Fruit fly (Drosophila melanogaster): ENCODE results near the gene yip7.

yip7 gene

dm6 chr3L:6074975-6075692 is 40.1 kb downstream of the yip7 start, which contains the start of the genes CG13295 and CG6610 (continued):
- no peak for TF ChIP-seq CkIIα-i1 (GFP tag; IDR thresholded peaks at IDR 0.05)
- TF ChIP-seq CG6791 (GFP tag; IDR thresholded peaks at IDR 0.05; ENCODE audit: partially characterized antibody): no peak
- no peak for TF ChIP-seq CTCF (GFP tag; optimal IDR thresholded peaks at IDR 0.05)
- no peak for TF ChIP-seq trh (GFP tag; optimal IDR thresholded peaks at IDR 0.05)
- no peak for TF ChIP-seq CG1024 (GFP tag; IDR thresholded peaks at IDR 0.05)
- TF ChIP-seq tna (GFP tag; IDR thresholded peaks at IDR 0.05; ENCODE audit: partially characterized antibody): no peak
- peak; percentile 78 for TF ChIP-seq CG8924 (tag; optimal IDR thresholded peaks at IDR 0.05)
- peak; percentile 27 for TF ChIP-seq fd96Cb (tag; optimal IDR thresholded peaks at IDR 0.05)
- TF ChIP-seq hkb (optimal IDR thresholded peaks at IDR 0.05): peak; percentile 44
- peak; percentile 23; the same call in 1 of the 2 replicates for TF ChIP-seq hkb (GFP tag; IDR thresholded peaks at IDR 0.05)
- TF ChIP-seq MBD-R2 (GFP tag; IDR thresholded peaks at IDR 0.05): peak; percentile 68
- TF ChIP-seq Hmr (GFP tag; optimal IDR thresholded peaks at IDR 0.05): peak; percentile 26
- TF ChIP-seq ssp (GFP tag; IDR thresholded peaks at IDR 0.05): peak; percentile 36
- TF ChIP-seq CG1602 (GFP tag; optimal IDR thresholded peaks at IDR 0.05): peak; percentile 40
- peak; percentile 36; the same call in 1 of the 2 replicates for TF ChIP-seq CG14441 (GFP tag; IDR thresholded peaks at IDR 0.05)
- TF ChIP-seq CG10274 (GFP tag; optimal IDR thresholded peaks at IDR 0.05): no peak
- TF ChIP-seq wek (GFP tag; optimal IDR thresholded peaks at IDR 0.05): no peak
- TF ChIP-seq pho (GFP tag; optimal IDR thresholded peaks at IDR 0.05): peak; percentile 59
- peak; percentile 38 for TF ChIP-seq CG6765 (GFP tag; optimal IDR thresholded peaks at IDR 0.05)
- TF ChIP-seq Dip2 (GFP tag; IDR thresholded peaks at IDR 0.05): no peak
- TF ChIP-seq CG9932 (GFP tag; IDR thresholded peaks at IDR 0.05): peak; percentile 83
- TF ChIP-seq Ravus (GFP tag; IDR thresholded peaks at IDR 0.05): no peak
- TF ChIP-seq gce (GFP tag; IDR thresholded peaks at IDR 0.05): no peak
- TF ChIP-seq danr (GFP tag; IDR thresholded peaks at IDR 0.05): no peak
- no peak for TF ChIP-seq Ada2b (GFP tag; IDR thresholded peaks at IDR 0.05)
- TF ChIP-seq en (GFP tag; optimal IDR thresholded peaks at IDR 0.05): no peak
- TF ChIP-seq H15 (GFP tag; IDR thresholded peaks at IDR 0.05): peak; percentile 20; the same call in 1 of the 3 replicates
- peak; percentile 75 for TF ChIP-seq CG10543 (GFP tag; optimal IDR thresholded peaks at IDR 0.05)
- peak; percentile 15 for TF ChIP-seq BtbVII (GFP tag; optimal IDR thresholded peaks at IDR 0.05)
- no peak for TF ChIP-seq CG11560 (tag; IDR thresholded peaks at IDR 0.05)
- no peak for TF ChIP-seq yki (optimal IDR thresholded peaks at IDR 0.05)
- TF ChIP-seq CG18599 (GFP tag; optimal IDR thresholded peaks at IDR 0.05): peak; percentile 64
- TF ChIP-seq lilli (GFP tag; optimal IDR thresholded peaks at IDR 0.05): peak; percentile 71
- TF ChIP-seq CG15011 (GFP tag; optimal IDR thresholded peaks at IDR 0.05): peak; percentile 36
- no peak for TF ChIP-seq HLHmδ (GFP tag; optimal IDR thresholded peaks at IDR 0.05)
- TF ChIP-seq knrl (GFP tag; IDR thresholded peaks at IDR 0.05; ENCODE audit: partially characterized antibody): no peak
- 0 out of 2 replicates have a peak, but pooled peaks have one; percentile 5 for TF ChIP-seq CG11247 (GFP tag; IDR thresholded peaks at IDR 0.05)
- 0 out of 2 replicates have a peak, but pooled peaks have one; percentile 14 for TF ChIP-seq peb (GFP tag; IDR thresholded peaks at IDR 0.05)
- peak in 1 of 2 experiments; percentile 84 for TF ChIP-seq Eip74EF (GFP tag; optimal IDR thresholded peaks at IDR 0.05)
- no peak for TF ChIP-seq Hey (tag; optimal IDR thresholded peaks at IDR 0.05)
- TF ChIP-seq CG17361 (GFP tag; IDR thresholded peaks at IDR 0.05): peak; percentile 72; the same call in 2 of the 3 replicates
- peak; percentile 24 for TF ChIP-seq Hmx (GFP tag; optimal IDR thresholded peaks at IDR 0.05)
- no peak for TF ChIP-seq CG17359 (tag; optimal IDR thresholded peaks at IDR 0.05)
- no peak for TF ChIP-seq dati (GFP tag; IDR thresholded peaks at IDR 0.05)
- TF ChIP-seq zen2 (GFP tag; IDR thresholded peaks at IDR 0.05; ENCODE audit: partially characterized antibody): no peak
- peak; percentile 76 for TF ChIP-seq CG2120 (GFP tag; optimal IDR thresholded peaks at IDR 0.05)
- TF ChIP-seq CG14667 (GFP tag; IDR thresholded peaks at IDR 0.05): peak; percentile 46; the same call in 1 of the 2 replicates
- TF ChIP-seq CG6272 (GFP tag; IDR thresholded peaks at IDR 0.05): peak; percentile 43; the same call in 1 of the 2 replicates
- peak; percentile 46; the same call in 1 of the 2 replicates for TF ChIP-seq sisA (GFP tag; IDR thresholded peaks at IDR 0.05)
- TF ChIP-seq lmd (GFP tag; IDR thresholded peaks at IDR 0.05): peak; percentile 58; the same call in 1 of the 2 replicates
- no peak for TF ChIP-seq dan (GFP tag; IDR thresholded peaks at IDR 0.05)
